Fruit fly (Drosophila melanogaster) whole organism, embryonic: ENCODE measurements around the gene CG4332.

Source experiments
- BEAF-32 ChIP-seq: fragments of 200-800 bp; sonication (Bioruptor generic); optimal IDR thresholded peaks from 3 replicates; lab custom pipeline; 2017; ENCODE audit warnings: missing biosample characterization, missing genetic modification characterization, mild to moderate bottlenecking, moderate library complexity, missing genetic modification reagents
- CG11085 ChIP-seq: fragments of 200-800 bp; sonication (Bioruptor generic); IDR thresholded peaks from 2 replicates; pipeline ENCODE4 v1.3.6; 2022; ENCODE audit warnings: missing biosample characterization, missing genetic modification characterization
- CG12155 ChIP-seq: fragments of 200-800 bp; sonication (Bioruptor generic); optimal IDR thresholded peaks from 3 replicates; lab custom pipeline; 2016; ENCODE audit warnings: missing biosample characterization, missing genetic modification characterization
- CG12219 ChIP-seq: fragments of 200-800 bp; sonication (Bioruptor generic); optimal IDR thresholded peaks from 3 replicates; lab custom pipeline; 2018; ENCODE audit warnings: missing biosample characterization, mild to moderate bottlenecking, missing genetic modification characterization
- CG12769 ChIP-seq: fragments of 200-800 bp; sonication (Bioruptor generic); optimal IDR thresholded peaks from 2 replicates; lab custom pipeline; 2019; ENCODE audit warnings: missing biosample characterization, mild to moderate bottlenecking, missing genetic modification characterization, moderate library complexity
- CG16815 ChIP-seq: fragments of 200-800 bp; sonication (Bioruptor generic); optimal IDR thresholded peaks from 3 replicates; lab custom pipeline; 2017; ENCODE audit warnings: missing biosample characterization, mild to moderate bottlenecking, missing genetic modification characterization
- CG16863 ChIP-seq: fragments of 200-800 bp; sonication (Bioruptor generic); optimal IDR thresholded peaks from 3 replicates; lab custom pipeline; 2016; ENCODE audit warnings: missing biosample characterization, missing genetic modification characterization
- CG17361 ChIP-seq: fragments of 200-800 bp; sonication (Bioruptor generic); IDR thresholded peaks from 3 replicates; pipeline ENCODE4 v1.3.6; 2022; ENCODE audit warnings: missing biosample characterization, missing genetic modification characterization
- CG17829 ChIP-seq: fragments of 200-800 bp; optimal IDR thresholded peaks from 2 replicates; lab custom pipeline; 2019; ENCODE audit warnings: missing biosample characterization, mild to moderate bottlenecking, missing genetic modification characterization, moderate library complexity
- CG2116 ChIP-seq: fragments of 200-800 bp; sonication (Bioruptor generic); optimal IDR thresholded peaks from 3 replicates; lab custom pipeline; 2018; ENCODE audit warnings: missing biosample characterization, mild to moderate bottlenecking, missing genetic modification characterization
- CG2712 ChIP-seq: fragments of 200-800 bp; optimal IDR thresholded peaks from 3 replicates; lab custom pipeline; 2019; ENCODE audit warnings: missing biosample characterization, mild to moderate bottlenecking, missing genetic modification characterization, moderate library complexity
- CG30431 ChIP-seq: fragments of 200-800 bp; sonication (Bioruptor generic); optimal IDR thresholded peaks from 2 replicates; lab custom pipeline; 2017; ENCODE audit warnings: missing biosample characterization, missing genetic modification characterization
- CG3163 ChIP-seq: fragments of 200-800 bp; sonication (Bioruptor generic); optimal IDR thresholded peaks from 3 replicates; lab custom pipeline; 2016; ENCODE audit warnings: missing biosample characterization, missing genetic modification characterization
- CG5180 ChIP-seq: fragments of 200-800 bp; sonication (Bioruptor generic); optimal IDR thresholded peaks from 3 replicates; lab custom pipeline; 2017; ENCODE audit warnings: missing biosample characterization, missing genetic modification characterization, mild to moderate bottlenecking, moderate library complexity, missing genetic modification reagents
- CG5245 ChIP-seq: fragments of 200-800 bp; sonication (Bioruptor generic); optimal IDR thresholded peaks from 3 replicates; lab custom pipeline; 2016; ENCODE audit warnings: missing biosample characterization, missing genetic modification characterization
- CG6689 ChIP-seq: fragments of 200-800 bp; sonication (Bioruptor generic); IDR thresholded peaks from 2 replicates; pipeline ENCODE4 v1.3.6; 2022; ENCODE audit warnings: missing biosample characterization, missing genetic modification characterization
- CG6765 ChIP-seq: fragments of 200-800 bp; sonication (Bioruptor generic); optimal IDR thresholded peaks from 3 replicates; lab custom pipeline; 2017; ENCODE audit warnings: missing biosample characterization, mild to moderate bottlenecking, missing genetic modification characterization
- CG7271 ChIP-seq: fragments of 200-800 bp; sonication (Bioruptor generic); optimal IDR thresholded peaks from 2 replicates; lab custom pipeline; 2018; ENCODE audit warnings: missing biosample characterization, mild to moderate bottlenecking, missing genetic modification characterization, moderate library complexity
- CG7372 ChIP-seq: fragments of 200-800 bp; sonication (Bioruptor generic); IDR thresholded peaks from 2 replicates; pipeline ENCODE4 v1.3.6; 2022; ENCODE audit warnings: missing biosample characterization, missing genetic modification characterization
- CG7987 ChIP-seq: fragments of 200-800 bp; sonication (Bioruptor generic); optimal IDR thresholded peaks from 2 replicates; lab custom pipeline; 2018; ENCODE audit warnings: missing biosample characterization, mild to moderate bottlenecking, missing genetic modification characterization, moderate library complexity
- CoRest ChIP-seq: fragments of 200-800 bp; sonication (Bioruptor generic); optimal IDR thresholded peaks from 3 replicates; lab custom pipeline; 2018; ENCODE audit warnings: missing biosample characterization, mild to moderate bottlenecking, missing genetic modification characterization, moderate library complexity
- D ChIP-seq, 2 experiments: fragments of 200-800 bp in 1 of 2; fragments of >200 bp in 1 of 2; sonication (Bioruptor generic) in 1 of 2; optimal IDR thresholded peaks; 2 replicates in 1 of 2; 3 replicates in 1 of 2; lab custom pipeline; 2017; ENCODE audit warnings: mild to moderate bottlenecking in 1 of 2, missing biosample characterization in 1 of 2, missing genetic modification characterization in 1 of 2, missing genetic modification reagents in 1 of 2
- D19B ChIP-seq: fragments of 200-800 bp; sonication (Bioruptor generic); optimal IDR thresholded peaks from 2 replicates; lab custom pipeline; 2017; ENCODE audit warnings: missing biosample characterization, mild to moderate bottlenecking, missing genetic modification characterization
- Deaf1 ChIP-seq: fragments of 200-800 bp; optimal IDR thresholded peaks from 3 replicates; lab custom pipeline; 2019; ENCODE audit warnings: missing biosample characterization, mild to moderate bottlenecking, missing genetic modification characterization, moderate library complexity
- Dll ChIP-seq: fragments of 200-800 bp; sonication (Bioruptor generic); IDR thresholded peaks from 4 replicates; pipeline ENCODE4 v1.3.6; 2022; ENCODE audit warnings: missing biosample characterization, missing genetic modification characterization; ENCODE audit not compliant: partially characterized antibody
- HmgD ChIP-seq: fragments of 200-800 bp; sonication (Bioruptor generic); optimal IDR thresholded peaks from 3 replicates; lab custom pipeline; 2016; ENCODE audit warnings: missing biosample characterization, missing genetic modification characterization
- HmgZ ChIP-seq: fragments of 200-800 bp; sonication (Bioruptor generic); optimal IDR thresholded peaks from 2 replicates; lab custom pipeline; 2018; ENCODE audit warnings: missing biosample characterization, mild to moderate bottlenecking, missing genetic modification characterization
- Mrtf ChIP-seq: fragments of 200-800 bp; sonication (Bioruptor generic); IDR thresholded peaks from 3 replicates; pipeline ENCODE4 v1.3.6; 2022; ENCODE audit warnings: missing biosample characterization, missing genetic modification characterization
- PHDP ChIP-seq: fragments of 200-800 bp; sonication (Bioruptor generic); optimal IDR thresholded peaks from 3 replicates; lab custom pipeline; 2018; ENCODE audit warnings: missing biosample characterization, mild to moderate bottlenecking, missing genetic modification characterization, moderate library complexity
- Sin3A ChIP-seq: fragments of >200 bp; optimal IDR thresholded peaks from 2 replicates; lab custom pipeline; 2018
- TFAM ChIP-seq: fragments of 200-800 bp; sonication (Bioruptor generic); optimal IDR thresholded peaks from 2 replicates; lab custom pipeline; 2017; ENCODE audit warnings: missing biosample characterization, missing genetic modification characterization, inconsistent platforms
- Xbp1 ChIP-seq: fragments of 200-800 bp; sonication (Bioruptor generic); optimal IDR thresholded peaks from 3 replicates; lab custom pipeline; 2016; ENCODE audit warnings: missing biosample characterization, mild to moderate bottlenecking, missing genetic modification characterization
- abd-A ChIP-seq: fragments of 200-800 bp; sonication (Bioruptor generic); optimal IDR thresholded peaks from 3 replicates; lab custom pipeline; 2019; ENCODE audit warnings: missing biosample characterization, mild to moderate bottlenecking, missing genetic modification characterization, moderate library complexity
- caup ChIP-seq: fragments of 200-800 bp; sonication (Bioruptor generic); optimal IDR thresholded peaks from 3 replicates; lab custom pipeline; 2017; ENCODE audit warnings: missing biosample characterization, mild to moderate bottlenecking, missing genetic modification characterization, moderate library complexity; ENCODE audit not compliant: severe bottlenecking
- dm ChIP-seq: fragments of 200-800 bp; sonication (Bioruptor generic); optimal IDR thresholded peaks from 3 replicates; lab custom pipeline; 2016; ENCODE audit warnings: missing biosample characterization, missing genetic modification characterization
- dysf ChIP-seq: fragments of 200-800 bp; sonication (Bioruptor generic); IDR thresholded peaks from 3 replicates; pipeline ENCODE4 v1.3.6; 2022; ENCODE audit warnings: missing biosample characterization, missing genetic modification characterization
- en ChIP-seq: fragments of 200-800 bp; sonication (Bioruptor generic); optimal IDR thresholded peaks from 2 replicates; lab custom pipeline; 2016; ENCODE audit warnings: missing biosample characterization, missing genetic modification characterization
- esg ChIP-seq: fragments of 200-800 bp; sonication (Bioruptor generic); conservative IDR thresholded peaks from 2 replicates; pipeline ENCODE4 v1.3.6; 2022; ENCODE audit warnings: missing biosample characterization, missing genetic modification characterization
- jumu ChIP-seq: fragments of 200-800 bp; sonication (Bioruptor generic); optimal IDR thresholded peaks from 3 replicates; lab custom pipeline; 2016; ENCODE audit warnings: missing biosample characterization, missing genetic modification characterization
- nom ChIP-seq: fragments of 200-800 bp; sonication (Bioruptor generic); optimal IDR thresholded peaks from 2 replicates; lab custom pipeline; 2017; ENCODE audit warnings: missing biosample characterization, missing genetic modification characterization, mild to moderate bottlenecking, moderate library complexity, missing genetic modification reagents
- pnt ChIP-seq: fragments of 200-800 bp; sonication (Bioruptor generic); optimal IDR thresholded peaks from 3 replicates; lab custom pipeline; 2016; ENCODE audit warnings: missing biosample characterization, missing genetic modification characterization
- pros ChIP-seq: fragments of 200-800 bp; sonication (Bioruptor generic); optimal IDR thresholded peaks from 3 replicates; lab custom pipeline; 2019; ENCODE audit warnings: missing biosample characterization, mild to moderate bottlenecking, missing genetic modification characterization, moderate library complexity
- sima ChIP-seq: fragments of 200-800 bp; sonication (Bioruptor generic); optimal IDR thresholded peaks from 2 replicates; lab custom pipeline; 2016; ENCODE audit warnings: missing biosample characterization, missing genetic modification characterization
- sisA ChIP-seq: fragments of 200-800 bp; sonication (Bioruptor generic); IDR thresholded peaks from 2 replicates; pipeline ENCODE4 v1.3.6; 2022; ENCODE audit warnings: missing biosample characterization, missing genetic modification characterization
- sna ChIP-seq: fragments of 200-800 bp; sonication (Bioruptor generic); IDR thresholded peaks from 2 replicates; pipeline ENCODE4 v1.3.6; 2022; ENCODE audit warnings: missing biosample characterization, missing genetic modification characterization; ENCODE audit not compliant: partially characterized antibody
- tin ChIP-seq: fragments of 200-800 bp; sonication (Bioruptor generic); optimal IDR thresholded peaks from 3 replicates; lab custom pipeline; 2016; ENCODE audit warnings: missing biosample characterization, missing genetic modification characterization
- tup ChIP-seq: fragments of 200-800 bp; sonication (Bioruptor generic); optimal IDR thresholded peaks from 2 replicates; lab custom pipeline; 2016; ENCODE audit warnings: missing biosample characterization, mild to moderate bottlenecking, missing genetic modification characterization, moderate library complexity
- zen ChIP-seq: fragments of 200-800 bp; sonication (Bioruptor generic); optimal IDR thresholded peaks from 3 replicates; lab custom pipeline; 2018; ENCODE audit warnings: missing biosample characterization, mild to moderate bottlenecking, missing genetic modification characterization, moderate library complexity
- zfh2 ChIP-seq: fragments of 200-800 bp; sonication (Bioruptor generic); optimal IDR thresholded peaks from 2 replicates; lab custom pipeline; 2016; ENCODE audit warnings: missing biosample characterization, missing genetic modification characterization

CG4332 gene

DNA sequence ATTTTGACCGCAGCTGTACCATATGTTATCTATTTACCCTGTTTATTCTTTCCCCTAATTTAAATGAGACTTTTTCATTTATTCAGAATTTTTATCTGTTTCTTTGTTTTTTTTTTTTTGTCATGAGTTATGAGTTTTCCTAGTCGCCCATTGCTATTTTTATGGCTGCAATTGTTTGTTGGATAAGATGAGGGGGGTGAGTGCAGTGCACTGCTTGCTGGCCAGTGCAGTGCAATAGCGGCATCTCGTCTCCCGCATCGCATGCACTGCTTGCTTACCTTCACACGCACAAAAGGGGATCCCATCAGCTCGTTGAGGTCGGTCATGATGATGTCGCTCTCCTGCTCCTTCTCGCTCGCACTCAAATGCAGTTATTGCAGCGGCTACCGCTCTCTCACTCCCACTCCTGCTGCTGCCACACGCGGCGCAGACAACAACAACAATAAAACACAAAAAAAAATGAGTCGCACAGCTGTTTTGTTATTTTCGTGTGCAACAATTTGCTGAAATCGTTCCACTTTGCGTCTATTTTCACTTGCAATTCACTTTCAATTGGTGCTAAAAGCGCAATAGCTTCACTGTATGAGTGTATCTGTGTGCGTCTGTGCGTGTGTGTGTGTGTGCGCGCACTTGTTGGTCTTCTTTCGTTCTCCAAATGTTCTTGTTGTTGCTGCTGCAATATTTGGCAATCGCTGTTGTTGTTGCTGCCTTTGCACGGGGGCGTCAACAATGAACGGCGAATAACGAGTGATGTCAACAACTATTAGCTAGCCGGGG, 26.7 kb upstream of the CG4332 start (continued):
- TF ChIP-seq CG5245 (GFP tag; lab: Kevin White, UChicago) (peak; percentile 12), sna (GFP tag; lab: Robert Waterston, UW) (no peak), CG17829 (tag; lab: Kevin White, UChicago) (peak; percentile 34), HmgD (GFP tag; lab: Kevin White, UChicago) (no peak), CG16863 (peak; percentile 66), CG2116 (GFP tag; lab: Kevin White, UChicago) (no peak), sisA (peak; percentile 38; the same call in 1 of the 2 replicates), Sin3A (lab: Kevin White, UChicago) (no peak), D (optimal IDR thresholded peaks at IDR 0.05; lab: Kevin White, UChicago) (no peak), D (GFP tag; optimal IDR thresholded peaks at IDR 0.05; lab: Kevin White, UChicago) (peak; percentile 31), dysf (GFP tag; lab: Robert Waterston, UW) (no peak), en (GFP tag; lab: Kevin White, UChicago) (no peak), CG5180 (GFP tag; lab: Kevin White, UChicago) (no peak), caup (GFP tag; lab: Kevin White, UChicago) (no peak), CG12219 (GFP tag; lab: Kevin White, UChicago) (no peak), tin (peak; percentile 49), dm (no peak), CG7372 (no peak), jumu (GFP tag; lab: Kevin White, UChicago) (peak; percentile 40), tup (GFP tag; lab: Kevin White, UChicago) (no peak), CG6765 (peak; percentile 1), CG2712 (tag; lab: Kevin White, UChicago) (peak; percentile 44), CG6689 (GFP tag; lab: Robert Waterston, UW) (0 out of 2 replicates have a peak, but pooled peaks have one; percentile 24), abd-A (no peak), CG30431 (GFP tag; lab: Kevin White, UChicago) (no peak), nom (no peak), D19B (GFP tag; lab: Kevin White, UChicago) (no peak), pnt (GFP tag; lab: Kevin White, UChicago) (peak; percentile 35), Deaf1 (no peak), Mrtf (no peak), CG12155 (GFP tag; lab: Kevin White, UChicago) (no peak), CG3163 (GFP tag; lab: Kevin White, UChicago) (peak; percentile 28), CG12769 (tag; lab: Kevin White, UChicago) (no peak), sima (no peak), CG7271 (tag; lab: Kevin White, UChicago) (no peak), Dll (GFP tag; lab: Robert Waterston, UW) (no peak), HmgZ (tag; lab: Kevin White, UChicago) (no peak), BEAF-32 (GFP tag; lab: Kevin White, UChicago) (no peak), zen (tag; lab: Kevin White, UChicago) (no peak), zfh2 (GFP tag; lab: Kevin White, UChicago) (no peak), CG16815 (GFP tag; lab: Kevin White, UChicago) (no peak), CG17361 (GFP tag; lab: Robert Waterston, UW) (0 out of 3 replicates have a peak, but pooled peaks have one; percentile 17), CoRest (tag; lab: Kevin White, UChicago) (no peak), pros (no peak), CG11085 (no peak), PHDP (tag; lab: Kevin White, UChicago) (no peak), esg (GFP tag; lab: Robert Waterston, UW) (no peak), Xbp1 (peak; percentile 53), CG7987 (no peak), TFAM (GFP tag; lab: Kevin White, UChicago) (no peak)
